Fruit fly (Drosophila melanogaster): ENCODE results near the gene Zwilch.

DNA sequence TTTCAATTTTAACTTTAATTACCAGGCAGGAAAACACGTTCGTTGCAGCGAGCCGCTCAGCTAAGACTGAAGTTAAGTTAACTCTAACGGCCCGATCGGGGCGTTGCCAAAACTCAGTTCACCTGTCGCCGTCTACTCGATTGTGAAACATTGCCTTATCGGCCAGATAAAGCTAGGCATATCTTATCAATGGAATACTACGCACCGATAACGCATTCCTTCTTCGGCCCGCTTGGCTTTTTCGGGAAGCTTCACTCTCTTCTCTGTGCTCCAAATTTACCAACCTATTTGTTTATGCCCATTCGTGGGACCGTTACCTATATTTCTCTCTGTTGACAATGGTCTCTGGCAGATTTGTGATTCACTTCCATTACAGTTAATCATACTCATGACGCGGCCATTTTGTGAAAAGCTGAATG lies 17.5 kb downstream of the Zwilch start, which contains the start of gene mesh:
- TF ChIP-seq ttk (optimal IDR thresholded peaks at IDR 0.05) (no peak), psq (optimal IDR thresholded peaks at IDR 0.05) (no peak), Myc (optimal IDR thresholded peaks at IDR 0.05) (no peak), insv (optimal IDR thresholded peaks at IDR 0.05) (no peak), h (optimal IDR thresholded peaks at IDR 0.05) (no peak), Sin3A (optimal IDR thresholded peaks at IDR 0.05) (no peak)
